Fruit fly (Drosophila melanogaster) Kc167 (cell line): Measurements from ENCODE around the gene aspr.

ENCODE experiments used
- Sin3A ChIP-seq: fragments of >200 bp; optimal IDR thresholded peaks from 2 replicates; lab custom pipeline; 2018; ENCODE audit warnings: missing external identifiers
- insv ChIP-seq: fragments of >200 bp; optimal IDR thresholded peaks from 3 replicates; lab custom pipeline; 2018; ENCODE audit warnings: missing external identifiers
- psq ChIP-seq: fragments of >200 bp; optimal IDR thresholded peaks from 2 replicates; lab custom pipeline; 2017; ENCODE audit warnings: missing external identifiers
- ttk ChIP-seq: sonication (Bioruptor generic); optimal IDR thresholded peaks from 2 replicates; lab custom pipeline; 2017; ENCODE audit warnings: missing external identifiers

DNA sequence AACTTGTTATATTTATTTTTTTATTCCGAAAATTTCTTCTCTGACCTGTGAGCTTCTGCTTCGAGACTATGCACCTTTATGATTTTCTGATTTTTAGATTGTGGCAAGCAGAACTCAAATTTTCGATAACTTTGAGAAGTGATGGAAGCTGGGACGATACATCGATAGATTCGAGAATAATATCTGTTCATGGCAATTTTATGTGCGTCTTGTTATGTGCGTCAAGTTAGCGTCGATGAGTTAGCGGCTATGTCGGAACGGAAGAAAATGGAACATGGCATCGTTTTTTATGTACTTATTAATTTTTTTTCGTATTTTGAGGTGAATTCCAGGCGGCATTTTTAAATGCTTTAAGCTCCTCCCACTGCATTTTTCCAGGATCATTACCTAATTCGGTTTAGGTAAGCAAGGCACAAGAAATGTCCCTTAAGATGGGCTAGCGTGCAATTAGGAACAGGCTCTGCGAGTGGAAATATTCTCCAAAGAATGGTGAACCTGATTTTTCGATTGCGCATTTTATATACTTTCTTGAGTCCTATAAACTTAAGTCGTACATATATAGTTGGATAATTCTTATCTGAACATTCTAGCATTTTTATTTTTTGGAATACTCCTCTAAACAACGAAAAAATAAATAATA lies 18.0 kb downstream of the aspr start, which contains the start of gene Phf7:
- TF ChIP-seq insv (lab: Kevin White, UChicago) (no peak), Sin3A (lab: Kevin White, UChicago) (no peak), ttk (lab: Kevin White, UChicago) (no peak), psq (no peak)
